Worm (Caenorhabditis elegans) whole organism, L1 larva: Measurements from ENCODE around the gene pfkb-1.2.

ENCODE experiments used
- C34B4.2 ChIP-seq: sonication (generic microtip); optimal IDR thresholded peaks from 2 replicates; lab custom pipeline; 2017; ENCODE audit warnings: mild to moderate bottlenecking, missing genetic modification characterization, missing compliant biosample characterization
- ceh-8 ChIP-seq: fragments of 200-800 bp; sonication (Bioruptor generic); optimal IDR thresholded peaks from 2 replicates; lab custom pipeline; 2018; ENCODE audit warnings: mild to moderate bottlenecking, missing genetic modification characterization, moderate library complexity, missing compliant biosample characterization
- lin-14 ChIP-seq: fragments of 200-800 bp; sonication (Bioruptor generic); optimal IDR thresholded peaks from 2 replicates; lab custom pipeline; 2018; ENCODE audit warnings: mild to moderate bottlenecking, missing genetic modification characterization, moderate library complexity, missing compliant biosample characterization
- lin-15B ChIP-seq: fragments of 150-350 bp; sonication (generic microtip); optimal IDR thresholded peaks from 3 replicates; lab custom pipeline; 2014; ENCODE audit warnings: missing biosample characterization, missing genetic modification characterization
- nhr-237 ChIP-seq: fragments of 150-350 bp; optimal IDR thresholded peaks from 2 replicates; lab custom pipeline; 2014; ENCODE audit warnings: missing biosample characterization, missing genetic modification characterization
- rnt-1 ChIP-seq: sonication (generic microtip); optimal IDR thresholded peaks from 2 replicates; lab custom pipeline; 2016; ENCODE audit warnings: mild to moderate bottlenecking, missing genetic modification characterization, moderate library complexity, missing compliant biosample characterization
- skn-1 ChIP-seq: fragments of 150-350 bp; optimal IDR thresholded peaks from 2 replicates; lab custom pipeline; 2014; ENCODE audit warnings: missing biosample characterization, missing genetic modification characterization
- snu-23 ChIP-seq: sonication (generic microtip); optimal IDR thresholded peaks from 2 replicates; lab custom pipeline; 2016; ENCODE audit warnings: missing genetic modification characterization, missing compliant biosample characterization
- zip-4 ChIP-seq: fragments of 200-800 bp; sonication (Bioruptor generic); optimal IDR thresholded peaks from 2 replicates; lab custom pipeline; 2018; ENCODE audit warnings: mild to moderate bottlenecking, missing genetic modification characterization, moderate library complexity, missing compliant biosample characterization

- TF ChIP-seq lin-15B (tag; lab: Kevin White, UChicago) (no peak), nhr-237 (no peak), zip-4 (GFP tag; lab: Kevin White, UChicago) (no peak), rnt-1 (tag; lab: Kevin White, UChicago) (no peak), C34B4.2 (no peak), lin-14 (GFP tag; lab: Kevin White, UChicago) (no peak), skn-1 (tag; lab: Kevin White, UChicago) (no peak), snu-23 (no peak), ceh-8 (GFP tag; lab: Kevin White, UChicago) (no peak)
These were observed 24.7 kb upstream of the pfkb-1.2 start, which contains the start of gene dhhc-13 for ce11 chrIV:5917026-5917425.
